Fruit fly (Drosophila melanogaster) whole organism, embryonic: ENCODE data around the gene CG31663.

ENCODE experiments used
- CG10654 ChIP-seq: fragments of 200-800 bp; sonication (Bioruptor generic); optimal IDR thresholded peaks from 2 replicates; lab custom pipeline; 2016; ENCODE audit warnings: missing biosample characterization, missing genetic modification characterization
- CG11456 ChIP-seq: fragments of 200-800 bp; sonication (Bioruptor generic); IDR thresholded peaks from 3 replicates; pipeline ENCODE4 v1.3.6; 2022; ENCODE audit warnings: missing biosample characterization, missing genetic modification characterization
- CG14050 ChIP-seq: fragments of 200-800 bp; sonication (Bioruptor generic); IDR thresholded peaks from 3 replicates; pipeline ENCODE4 v1.3.6; 2022; ENCODE audit warnings: missing biosample characterization, missing genetic modification characterization
- CG16815 ChIP-seq: fragments of 200-800 bp; sonication (Bioruptor generic); optimal IDR thresholded peaks from 3 replicates; lab custom pipeline; 2017; ENCODE audit warnings: missing biosample characterization, mild to moderate bottlenecking, missing genetic modification characterization
- CG2129 ChIP-seq: fragments of 200-800 bp; sonication (Bioruptor generic); IDR thresholded peaks from 2 replicates; pipeline ENCODE4 v1.3.6; 2022; ENCODE audit warnings: missing biosample characterization, missing genetic modification characterization; ENCODE audit not compliant: partially characterized antibody
- CG2678 ChIP-seq: fragments of 200-800 bp; sonication (Bioruptor generic); optimal IDR thresholded peaks from 3 replicates; lab custom pipeline; 2019; ENCODE audit warnings: missing biosample characterization, mild to moderate bottlenecking, missing genetic modification characterization, moderate library complexity
- CG32532 ChIP-seq: fragments of 200-800 bp; sonication (Bioruptor generic); IDR thresholded peaks from 2 replicates; pipeline ENCODE4 v1.3.6; 2022; ENCODE audit warnings: missing biosample characterization, missing genetic modification characterization
- CG34224 ChIP-seq: fragments of 200-800 bp; sonication (Bioruptor generic); IDR thresholded peaks from 3 replicates; pipeline ENCODE4 v1.3.6; 2022; ENCODE audit warnings: missing biosample characterization, missing genetic modification characterization; ENCODE audit not compliant: partially characterized antibody
- CG3847 ChIP-seq: fragments of 200-800 bp; sonication (Bioruptor generic); IDR thresholded peaks from 2 replicates; pipeline ENCODE4 v1.3.6; 2022; ENCODE audit warnings: missing biosample characterization, missing genetic modification characterization
- CG3995 ChIP-seq: fragments of 200-800 bp; sonication (Bioruptor generic); optimal IDR thresholded peaks from 3 replicates; lab custom pipeline; 2016; ENCODE audit warnings: missing biosample characterization, missing genetic modification characterization
- CG6254 ChIP-seq: fragments of 200-800 bp; sonication (Bioruptor generic); optimal IDR thresholded peaks from 3 replicates; lab custom pipeline; 2017; ENCODE audit warnings: mild to moderate bottlenecking, missing biosample characterization, missing genetic modification reagents, missing genetic modification characterization
- CG6765 ChIP-seq: fragments of 200-800 bp; sonication (Bioruptor generic); optimal IDR thresholded peaks from 3 replicates; lab custom pipeline; 2017; ENCODE audit warnings: missing biosample characterization, mild to moderate bottlenecking, missing genetic modification characterization
- CG7963 ChIP-seq: fragments of 200-800 bp; sonication (Bioruptor generic); IDR thresholded peaks from 3 replicates; pipeline ENCODE4 v1.3.6; 2022; ENCODE audit warnings: missing biosample characterization, missing genetic modification characterization; ENCODE audit not compliant: partially characterized antibody
- CHES-1-like ChIP-seq: fragments of 200-800 bp; sonication (Bioruptor generic); optimal IDR thresholded peaks from 2 replicates; lab custom pipeline; 2016; ENCODE audit warnings: missing biosample characterization, missing genetic modification characterization
- D19B ChIP-seq: fragments of 200-800 bp; sonication (Bioruptor generic); optimal IDR thresholded peaks from 2 replicates; lab custom pipeline; 2017; ENCODE audit warnings: missing biosample characterization, mild to moderate bottlenecking, missing genetic modification characterization
- E2f2 ChIP-seq: fragments of 200-800 bp; sonication (Bioruptor generic); IDR thresholded peaks from 2 replicates; pipeline ENCODE4 v1.3.6; 2022; ENCODE audit warnings: missing biosample characterization, missing genetic modification characterization
- Meics ChIP-seq: fragments of 200-800 bp; sonication (Bioruptor generic); optimal IDR thresholded peaks from 2 replicates; lab custom pipeline; 2017; ENCODE audit warnings: missing biosample characterization, mild to moderate bottlenecking, missing genetic modification characterization
- Nf-YA ChIP-seq: fragments of 200-800 bp; sonication (Bioruptor generic); IDR thresholded peaks from 2 replicates; pipeline ENCODE4 v1.3.6; 2022; ENCODE audit warnings: missing biosample characterization, missing genetic modification characterization
- PHDP ChIP-seq: fragments of 200-800 bp; sonication (Bioruptor generic); optimal IDR thresholded peaks from 3 replicates; lab custom pipeline; 2018; ENCODE audit warnings: missing biosample characterization, mild to moderate bottlenecking, missing genetic modification characterization, moderate library complexity
- Scr ChIP-seq: fragments of 200-800 bp; sonication (Bioruptor generic); IDR thresholded peaks from 2 replicates; pipeline ENCODE4 v1.3.6; 2022; ENCODE audit warnings: missing biosample characterization, missing genetic modification characterization; ENCODE audit not compliant: partially characterized antibody
- Sox100B ChIP-seq: fragments of 200-800 bp; sonication (Bioruptor generic); optimal IDR thresholded peaks from 3 replicates; lab custom pipeline; 2018; ENCODE audit warnings: missing biosample characterization, mild to moderate bottlenecking, missing genetic modification characterization
- Taf1 ChIP-seq: fragments of 200-800 bp; sonication (Bioruptor generic); IDR thresholded peaks from 2 replicates; pipeline ENCODE4 v1.3.6; 2022; ENCODE audit warnings: missing biosample characterization, missing genetic modification characterization
- Trl ChIP-seq, 3 experiments: fragments of >200 bp in 2 of 3; fragments of 200-800 bp in 1 of 3; sonication (Bioruptor generic) in 1 of 3; optimal IDR thresholded peaks; 2 replicates in 1 of 3; 3 replicates in 2 of 3; lab custom pipeline; 2016 to 2017; ENCODE audit warnings: missing biosample characterization in 1 of 3, missing genetic modification characterization in 1 of 3
- Xrp1 ChIP-seq: fragments of 200-800 bp; sonication (Bioruptor generic); IDR thresholded peaks from 2 replicates; pipeline ENCODE4 v1.3.6; 2022; ENCODE audit warnings: missing biosample characterization, missing genetic modification characterization
- ab ChIP-seq: fragments of 200-800 bp; sonication (Bioruptor generic); optimal IDR thresholded peaks from 2 replicates; lab custom pipeline; 2016; ENCODE audit warnings: missing biosample characterization, missing genetic modification characterization
- ara ChIP-seq: fragments of 200-800 bp; sonication (Bioruptor generic); IDR thresholded peaks from 2 replicates; pipeline ENCODE4 v1.3.6; 2022; ENCODE audit warnings: missing biosample characterization, missing genetic modification characterization
- ato ChIP-seq: fragments of 200-800 bp; sonication (Bioruptor generic); IDR thresholded peaks from 2 replicates; pipeline ENCODE4 v1.3.6; 2022; ENCODE audit warnings: missing biosample characterization, missing genetic modification characterization; ENCODE audit not compliant: partially characterized antibody
- bsh ChIP-seq, 2 experiments: fragments of 200-800 bp; sonication (Bioruptor generic); optimal IDR thresholded peaks; 2 replicates each; lab custom pipeline; 2017 to 2018; ENCODE audit warnings: mild to moderate bottlenecking in 2 of 2, missing biosample characterization in 2 of 2, missing genetic modification characterization in 2 of 2, moderate library complexity in 1 of 2
- cad ChIP-seq: fragments of >200 bp; optimal IDR thresholded peaks from 2 replicates; lab custom pipeline; 2017; ENCODE audit warnings: missing biosample characterization, missing genetic modification characterization
- caup ChIP-seq: fragments of 200-800 bp; sonication (Bioruptor generic); optimal IDR thresholded peaks from 3 replicates; lab custom pipeline; 2017; ENCODE audit warnings: missing biosample characterization, mild to moderate bottlenecking, missing genetic modification characterization, moderate library complexity; ENCODE audit not compliant: severe bottlenecking
- chn ChIP-seq: fragments of 200-800 bp; sonication (Bioruptor generic); optimal IDR thresholded peaks from 2 replicates; lab custom pipeline; 2016; ENCODE audit warnings: missing biosample characterization, missing genetic modification characterization
- croc ChIP-seq: fragments of 200-800 bp; sonication (Bioruptor generic); conservative IDR thresholded peaks from 3 replicates; pipeline ENCODE4 v1.3.6; 2022; ENCODE audit warnings: missing biosample characterization, missing genetic modification characterization
- da ChIP-seq: fragments of 200-800 bp; sonication (Bioruptor generic); optimal IDR thresholded peaks from 2 replicates; lab custom pipeline; 2016; ENCODE audit warnings: missing biosample characterization, missing genetic modification characterization
- dmrt99B ChIP-seq: fragments of 200-800 bp; sonication (Bioruptor generic); optimal IDR thresholded peaks from 2 replicates; lab custom pipeline; 2018; ENCODE audit warnings: missing biosample characterization, mild to moderate bottlenecking, missing genetic modification characterization, moderate library complexity
- esg ChIP-seq: fragments of 200-800 bp; sonication (Bioruptor generic); conservative IDR thresholded peaks from 2 replicates; pipeline ENCODE4 v1.3.6; 2022; ENCODE audit warnings: missing biosample characterization, missing genetic modification characterization
- fd64A ChIP-seq: fragments of 200-800 bp; sonication (Bioruptor generic); optimal IDR thresholded peaks from 3 replicates; lab custom pipeline; 2018; ENCODE audit warnings: missing biosample characterization, mild to moderate bottlenecking, missing genetic modification characterization
- gce ChIP-seq: fragments of 200-800 bp; sonication (Bioruptor generic); IDR thresholded peaks from 3 replicates; pipeline ENCODE4 v1.3.6; 2022; ENCODE audit warnings: missing biosample characterization, missing genetic modification characterization
- gcm2 ChIP-seq: fragments of 200-800 bp; sonication (Bioruptor generic); optimal IDR thresholded peaks from 2 replicates; lab custom pipeline; 2016; ENCODE audit warnings: missing biosample characterization, missing genetic modification characterization
- gfzf ChIP-seq: fragments of 200-800 bp; sonication (Bioruptor generic); optimal IDR thresholded peaks from 2 replicates; lab custom pipeline; 2016; ENCODE audit warnings: missing biosample characterization, mild to moderate bottlenecking, missing genetic modification characterization, moderate library complexity
- gsb-n ChIP-seq: fragments of 200-800 bp; sonication (Bioruptor generic); optimal IDR thresholded peaks from 3 replicates; lab custom pipeline; 2018; ENCODE audit warnings: missing biosample characterization, mild to moderate bottlenecking, missing genetic modification characterization
- inv ChIP-seq: fragments of 200-800 bp; sonication (Bioruptor generic); IDR thresholded peaks from 2 replicates; pipeline ENCODE4 v1.3.6; 2022; ENCODE audit warnings: missing biosample characterization, missing genetic modification characterization; ENCODE audit not compliant: partially characterized antibody
- jing ChIP-seq: fragments of 200-800 bp; sonication (Bioruptor generic); optimal IDR thresholded peaks from 2 replicates; lab custom pipeline; 2018; ENCODE audit warnings: missing biosample characterization, mild to moderate bottlenecking, missing genetic modification characterization
- jumu ChIP-seq: fragments of 200-800 bp; sonication (Bioruptor generic); optimal IDR thresholded peaks from 3 replicates; lab custom pipeline; 2016; ENCODE audit warnings: missing biosample characterization, missing genetic modification characterization
- oc ChIP-seq: fragments of 200-800 bp; sonication (Bioruptor generic); optimal IDR thresholded peaks from 2 replicates; lab custom pipeline; 2018; ENCODE audit warnings: missing biosample characterization, mild to moderate bottlenecking, missing genetic modification characterization, moderate library complexity
- pan ChIP-seq, 4 experiments: fragments of >200 bp in 3 of 4; fragments of 200-800 bp in 1 of 4; sonication (Bioruptor generic) in 1 of 4; optimal IDR thresholded peaks in 3 of 4; IDR thresholded peaks in 1 of 4; 2 replicates each; pipeline versions ENCODE4 v1.3.6 to Lab custom; 2017 to 2022; ENCODE audit warnings: missing biosample characterization in 2 of 4, missing genetic modification characterization in 2 of 4, mixed read lengths in 1 of 4
- salm ChIP-seq: fragments of 200-800 bp; sonication (Bioruptor generic); optimal IDR thresholded peaks from 2 replicates; lab custom pipeline; 2018; ENCODE audit warnings: missing biosample characterization, mild to moderate bottlenecking, missing genetic modification characterization
- scrt ChIP-seq: fragments of 200-800 bp; sonication (Bioruptor generic); optimal IDR thresholded peaks from 2 replicates; lab custom pipeline; 2018; ENCODE audit warnings: missing biosample characterization, mild to moderate bottlenecking, missing genetic modification characterization, moderate library complexity
- unpg ChIP-seq: fragments of 200-800 bp; sonication (Bioruptor generic); optimal IDR thresholded peaks from 3 replicates; lab custom pipeline; 2018; ENCODE audit warnings: missing biosample characterization, mild to moderate bottlenecking, missing genetic modification characterization, moderate library complexity
- wdn ChIP-seq: fragments of 200-800 bp; sonication (Bioruptor generic); IDR thresholded peaks from 2 replicates; pipeline ENCODE4 v1.3.6; 2022; ENCODE audit warnings: missing biosample characterization, missing genetic modification characterization

CG31663 gene

DNA sequence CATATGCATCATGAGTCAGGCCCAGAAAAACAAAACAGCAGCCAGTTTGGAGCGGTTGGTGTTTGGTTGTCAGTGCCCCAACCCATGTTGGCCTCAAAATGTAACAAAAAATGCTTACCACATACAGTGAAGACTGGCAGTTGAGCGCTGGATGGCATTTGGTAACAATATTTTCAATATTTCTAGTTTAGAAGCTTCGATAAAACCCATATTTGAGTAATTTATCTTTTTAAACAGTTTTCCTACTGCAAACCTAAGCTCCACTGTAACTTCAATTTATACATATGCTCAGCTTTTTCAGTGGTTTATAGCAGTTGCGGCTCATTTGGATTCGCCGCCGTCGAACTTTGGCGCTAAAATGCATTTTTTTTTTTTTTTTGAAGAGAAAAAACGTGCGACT, 35.2 kb upstream of the CG31663 start (continued):
- no peak for TF ChIP-seq CG6765 (GFP tag; lab: Kevin White, UChicago)
- peak; percentile 8 for TF ChIP-seq CG10654 (GFP tag; lab: Kevin White, UChicago)
- TF ChIP-seq CHES-1-like (GFP tag; lab: Kevin White, UChicago) = no peak
- no peak for TF ChIP-seq chn (GFP tag; lab: Kevin White, UChicago)
- no peak for TF ChIP-seq da (GFP tag; lab: Kevin White, UChicago)
- TF ChIP-seq Sox100B (GFP tag; lab: Kevin White, UChicago) = no peak
- TF ChIP-seq CG6254 (GFP tag; lab: Kevin White, UChicago) = peak; percentile 30
- TF ChIP-seq salm (tag; lab: Kevin White, UChicago) = no peak
- no peak for TF ChIP-seq CG34224 (GFP tag; lab: Robert Waterston, UW)
- no peak for TF ChIP-seq pan (optimal IDR thresholded peaks at IDR 0.05; lab: Kevin White, UChicago)
- TF ChIP-seq pan (GFP tag; optimal IDR thresholded peaks at IDR 0.05 in 1 of 2, IDR thresholded peaks at IDR 0.05 in 1 of 2) = peak in 1 of 2 experiments; percentile 78
- peak; percentile 43 for TF ChIP-seq oc (tag; lab: Kevin White, UChicago)
- TF ChIP-seq gfzf (GFP tag; lab: Kevin White, UChicago) = no peak
- no peak for TF ChIP-seq CG3847
- no peak for TF ChIP-seq CG16815
- no peak for TF ChIP-seq scrt
- TF ChIP-seq CG2129 (GFP tag; lab: Robert Waterston, UW) = no peak
- TF ChIP-seq D19B (GFP tag; lab: Kevin White, UChicago) = no peak
- TF ChIP-seq gsb-n (tag; lab: Kevin White, UChicago) = peak; percentile 6
- TF ChIP-seq PHDP (tag; lab: Kevin White, UChicago) = peak; percentile 43
- TF ChIP-seq gce (GFP tag; lab: Robert Waterston, UW) = peak; percentile 53; the same call in 1 of the 3 replicates
- no peak for TF ChIP-seq Trl (optimal IDR thresholded peaks at IDR 0.05; lab: Kevin White, UChicago)
- TF ChIP-seq Trl (GFP tag; optimal IDR thresholded peaks at IDR 0.05; lab: Kevin White, UChicago) = no peak
- TF ChIP-seq CG11456 (GFP tag; lab: Robert Waterston, UW) = no peak
- TF ChIP-seq Meics (GFP tag; lab: Kevin White, UChicago) = no peak
- TF ChIP-seq dmrt99B (tag; lab: Kevin White, UChicago) = peak; percentile 78
- TF ChIP-seq bsh (GFP tag; optimal IDR thresholded peaks at IDR 0.05; lab: Kevin White, UChicago) = peak in 1 of 2 experiments; percentile 55
- peak; percentile 35; the same call in 2 of the 3 replicates for TF ChIP-seq croc (GFP tag; lab: Robert Waterston, UW)
- no peak for TF ChIP-seq caup (GFP tag; lab: Kevin White, UChicago)
- no peak for TF ChIP-seq CG32532 (GFP tag; lab: Robert Waterston, UW)
- no peak for TF ChIP-seq inv (GFP tag; lab: Robert Waterston, UW)
- no peak for TF ChIP-seq jing
- no peak for TF ChIP-seq ab (GFP tag; lab: Kevin White, UChicago)
- peak; percentile 23; the same call in 1 of the 2 replicates for TF ChIP-seq Nf-YA (GFP tag; lab: Robert Waterston, UW)
- TF ChIP-seq Scr (GFP tag; lab: Robert Waterston, UW) = no peak
- no peak for TF ChIP-seq jumu (GFP tag; lab: Kevin White, UChicago)
- peak; percentile 47 for TF ChIP-seq unpg (GFP tag; lab: Kevin White, UChicago)
- TF ChIP-seq gcm2 (GFP tag; lab: Kevin White, UChicago) = no peak
- no peak for TF ChIP-seq CG3995 (GFP tag; lab: Kevin White, UChicago)
- no peak for TF ChIP-seq wdn (GFP tag; lab: Robert Waterston, UW)
- peak; percentile 26; the same call in 1 of the 3 replicates for TF ChIP-seq CG14050
- TF ChIP-seq CG7963 (GFP tag; lab: Robert Waterston, UW) = no peak
- no peak for TF ChIP-seq ato (GFP tag; lab: Robert Waterston, UW)
- peak; percentile 35; the same call in 1 of the 2 replicates for TF ChIP-seq E2f2 (GFP tag; lab: Robert Waterston, UW)
- TF ChIP-seq Xrp1 (GFP tag; lab: Robert Waterston, UW) = peak; percentile 72
- peak; percentile 60 for TF ChIP-seq CG2678
- TF ChIP-seq esg (GFP tag; lab: Robert Waterston, UW) = peak; percentile 58
- TF ChIP-seq cad (GFP tag; lab: Kevin White, UChicago) = no peak
- TF ChIP-seq fd64A (GFP tag; lab: Kevin White, UChicago) = no peak
- TF ChIP-seq ara (GFP tag; lab: Robert Waterston, UW) = peak; percentile 57; the same call in 1 of the 2 replicates
- TF ChIP-seq Taf1 (GFP tag; lab: Robert Waterston, UW) = no peak
